Fruit fly (Drosophila melanogaster): ENCODE data around the gene RluA-2.

RluA-2 gene

dm6 chr2L:10439174-10439573, 37.7 kb upstream of the RluA-2 start, which contains the start of gene Nse4 (continued):
- TF ChIP-seq HLH4C (GFP tag; IDR thresholded peaks at IDR 0.05; ENCODE audit: partially characterized antibody) (peak; percentile 94), CG10267 (tag; optimal IDR thresholded peaks at IDR 0.05) (peak; percentile 31), CG18476 (GFP tag; optimal IDR thresholded peaks at IDR 0.05) (no peak), CG16863 (GFP tag; optimal IDR thresholded peaks at IDR 0.05) (no peak), Doc3 (GFP tag; IDR thresholded peaks at IDR 0.05; ENCODE audit: partially characterized antibody) (peak; percentile 46; the same call in 2 of the 3 replicates), pfk (GFP tag; optimal IDR thresholded peaks at IDR 0.05) (peak; percentile 70), CG14860 (GFP tag; IDR thresholded peaks at IDR 0.05; ENCODE audit: partially characterized antibody) (peak; percentile 93), CG12236 (GFP tag; optimal IDR thresholded peaks at IDR 0.05) (no peak), row (GFP tag; IDR thresholded peaks at IDR 0.05) (peak; percentile 40; the same call in 1 of the 3 replicates), bigmax (GFP tag; optimal IDR thresholded peaks at IDR 0.05) (no peak), CG4707 (GFP tag; optimal IDR thresholded peaks at IDR 0.05) (no peak)

dm6 chr2L:10442048-10442790, 34.7 kb upstream of the RluA-2 start, which contains the start of gene loh:
Gene loh (plus strand): TSS chr2L:10442534.
- TF ChIP-seq CG12219 (GFP tag; optimal IDR thresholded peaks at IDR 0.05) (peak; percentile 6), Dek (tag; optimal IDR thresholded peaks at IDR 0.05) (no peak), emc (GFP tag; optimal IDR thresholded peaks at IDR 0.05) (no peak), ac (GFP tag; optimal IDR thresholded peaks at IDR 0.05) (no peak), Gug (GFP tag; IDR thresholded peaks at IDR 0.05) (no peak), CG6175 (GFP tag; IDR thresholded peaks at IDR 0.05) (no peak), Drgx (GFP tag; IDR thresholded peaks at IDR 0.05) (no peak), stwl (tag; optimal IDR thresholded peaks at IDR 0.05) (no peak), CoRest (tag; optimal IDR thresholded peaks at IDR 0.05) (peak; percentile 73), CG7556 (GFP tag; optimal IDR thresholded peaks at IDR 0.05) (peak; percentile 84), CG32772 (GFP tag; IDR thresholded peaks at IDR 0.05) (no peak; the same call in 1 of the 2 replicates), ro (GFP tag; IDR thresholded peaks at IDR 0.05) (0 out of 2 replicates have a peak, but pooled peaks have one; percentile 15), toy (GFP tag; IDR thresholded peaks at IDR 0.05) (no peak), CG9727 (GFP tag; optimal IDR thresholded peaks at IDR 0.05) (peak; percentile 68), cato (GFP tag; optimal IDR thresholded peaks at IDR 0.05; ENCODE audit: borderline replicate concordance) (peak; percentile 21), Dip3 (GFP tag; optimal IDR thresholded peaks at IDR 0.05) (no peak), CG3281 (GFP tag; optimal IDR thresholded peaks at IDR 0.05) (peak; percentile 50), CG8089 (GFP tag; optimal IDR thresholded peaks at IDR 0.05) (no peak), CG11398 (GFP tag; optimal IDR thresholded peaks at IDR 0.05) (no peak), CG13123 (GFP tag; optimal IDR thresholded peaks at IDR 0.05) (no peak), CG2199 (GFP tag; IDR thresholded peaks at IDR 0.05) (no peak), vvl (GFP tag; IDR thresholded peaks at IDR 0.05) (no peak), CG43689 (GFP tag; IDR thresholded peaks at IDR 0.05) (no peak), Sin3A (optimal IDR thresholded peaks at IDR 0.05) (no peak), Dp (GFP tag; optimal IDR thresholded peaks at IDR 0.05) (no peak), Gsc (GFP tag; IDR thresholded peaks at IDR 0.05) (no peak), ewg (GFP tag; optimal IDR thresholded peaks at IDR 0.05) (peak; percentile 50), CG8359 (GFP tag; optimal IDR thresholded peaks at IDR 0.05; ENCODE audit: borderline replicate concordance) (peak; percentile 49), yki (optimal IDR thresholded peaks at IDR 0.05) (no peak), sima (GFP tag; optimal IDR thresholded peaks at IDR 0.05) (no peak), CG6791 (GFP tag; IDR thresholded peaks at IDR 0.05; ENCODE audit: partially characterized antibody) (no peak), ci (GFP tag; IDR thresholded peaks at IDR 0.05) (peak; percentile 65; the same call in 2 of the 3 replicates), Aef1 (GFP tag; IDR thresholded peaks at IDR 0.05) (no peak), br (optimal IDR thresholded peaks at IDR 0.05) (no peak), grau (tag; optimal IDR thresholded peaks at IDR 0.05) (peak; percentile 72), CG11560 (tag; IDR thresholded peaks at IDR 0.05) (no peak), CG11247 (GFP tag; IDR thresholded peaks at IDR 0.05) (no peak), CG16863 (GFP tag; optimal IDR thresholded peaks at IDR 0.05) (no peak), CG3847 (GFP tag; IDR thresholded peaks at IDR 0.05) (no peak), CG15696 (tag; optimal IDR thresholded peaks at IDR 0.05) (peak; percentile 10)
